Worm (Caenorhabditis elegans) whole organism, late embryonic: ENCODE results near the gene klc-1.

Experiments used
- ama-1 ChIP-seq: fragments of 150-350 bp; optimal IDR thresholded peaks from 2 replicates; lab custom pipeline; 2014
- ceh-22 ChIP-seq: sonication (generic microtip); optimal IDR thresholded peaks from 2 replicates; lab custom pipeline; 2017; ENCODE audit warnings: missing biosample characterization, missing genetic modification characterization
- ceh-6 ChIP-seq: fragments of 200-800 bp; sonication (Bioruptor generic); optimal IDR thresholded peaks from 2 replicates; lab custom pipeline; 2018; ENCODE audit warnings: mild to moderate bottlenecking, missing genetic modification characterization, missing compliant biosample characterization
- elt-2 ChIP-seq: sonication (generic microtip); optimal IDR thresholded peaks from 2 replicates; lab custom pipeline; 2016; ENCODE audit warnings: missing genetic modification reagents, missing genetic modification characterization, missing compliant biosample characterization
- mec-3 ChIP-seq: sonication (generic microtip); optimal IDR thresholded peaks from 2 replicates; lab custom pipeline; 2016; ENCODE audit warnings: borderline replicate concordance, missing genetic modification characterization, missing compliant biosample characterization
- pag-3 ChIP-seq: sonication (generic microtip); optimal IDR thresholded peaks from 2 replicates; lab custom pipeline; 2016; ENCODE audit warnings: missing compliant biosample characterization, missing genetic modification characterization, borderline replicate concordance

DNA sequence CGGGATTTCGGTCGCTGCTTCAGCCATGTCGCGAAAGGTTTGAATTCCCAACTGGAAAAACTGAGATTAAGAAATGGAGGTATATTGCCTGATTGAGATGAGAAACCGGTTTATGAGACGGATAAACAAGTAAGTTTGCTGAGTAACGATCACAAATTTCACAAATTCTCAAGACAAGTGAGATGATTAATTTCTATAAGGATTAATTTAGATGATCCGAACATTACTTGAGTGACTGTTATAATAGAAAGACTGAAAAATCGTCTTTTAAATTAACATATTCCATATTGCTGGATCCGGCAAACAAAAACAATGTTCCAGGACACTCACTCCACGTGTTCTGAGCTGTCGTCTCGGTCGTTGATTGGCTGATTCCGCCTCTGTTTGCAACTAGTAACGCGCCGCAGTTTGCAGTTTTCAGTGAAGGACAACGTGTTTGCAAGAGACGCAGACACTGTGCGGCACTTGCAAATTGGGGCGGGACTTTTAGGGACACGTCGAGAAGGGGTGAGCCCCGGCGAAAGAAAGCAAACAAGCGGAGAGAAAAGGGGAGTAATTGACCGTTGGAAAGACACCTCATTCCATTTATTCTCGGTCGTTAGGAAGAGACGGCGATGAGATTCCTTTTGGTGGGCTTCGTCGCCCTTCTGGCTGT, 35.4 kb downstream of the klc-1 start, which contains the start of the genes imp-2 and enpl-1:
- TF ChIP-seq ceh-22 (tag; lab: Kevin White, UChicago) (peak; percentile 6), ceh-6 (GFP tag; lab: Kevin White, UChicago) (no peak), mec-3 (tag; lab: Kevin White, UChicago) (no peak), ama-1 (lab: Kevin White, UChicago) (no peak), pag-3 (tag; lab: Kevin White, UChicago) (no peak), elt-2 (peak; percentile 66)
